Fruit fly (Drosophila melanogaster) whole organism, embryonic: Measurements from ENCODE around the gene Hsdl2.
A peak's percentile ranks its signal among the peaks of the same experiment; 100 is the strongest.

Experiments used
- Aef1 ChIP-seq: fragments of 200-800 bp; sonication (Bioruptor generic); IDR thresholded peaks from 3 replicates; pipeline ENCODE4 v1.3.6; 2022; ENCODE audit warnings: missing biosample characterization, missing genetic modification characterization
- Asciz ChIP-seq: fragments of 200-800 bp; sonication (Bioruptor generic); optimal IDR thresholded peaks from 2 replicates; lab custom pipeline; 2017; ENCODE audit warnings: missing biosample characterization, mild to moderate bottlenecking, missing genetic modification characterization, missing genetic modification reagents
- B-H2 ChIP-seq: fragments of 200-800 bp; sonication (Bioruptor generic); optimal IDR thresholded peaks from 2 replicates; lab custom pipeline; 2018; ENCODE audit warnings: missing biosample characterization, mild to moderate bottlenecking, missing genetic modification characterization
- C15 ChIP-seq: fragments of 200-800 bp; sonication (Bioruptor generic); IDR thresholded peaks from 3 replicates; pipeline ENCODE4 v1.3.6; 2022; ENCODE audit warnings: missing biosample characterization, missing genetic modification characterization
- CG10462 ChIP-seq: fragments of 200-800 bp; sonication (Bioruptor generic); optimal IDR thresholded peaks from 2 replicates; lab custom pipeline; 2016; ENCODE audit warnings: missing biosample characterization, missing genetic modification characterization
- CG11695 ChIP-seq: fragments of 200-800 bp; sonication (Bioruptor generic); IDR thresholded peaks from 3 replicates; pipeline ENCODE4 v1.3.6; 2022; ENCODE audit warnings: missing biosample characterization, missing genetic modification characterization
- CG12155 ChIP-seq: fragments of 200-800 bp; sonication (Bioruptor generic); optimal IDR thresholded peaks from 3 replicates; lab custom pipeline; 2016; ENCODE audit warnings: missing biosample characterization, missing genetic modification characterization
- CG12219 ChIP-seq: fragments of 200-800 bp; sonication (Bioruptor generic); optimal IDR thresholded peaks from 3 replicates; lab custom pipeline; 2018; ENCODE audit warnings: missing biosample characterization, mild to moderate bottlenecking, missing genetic modification characterization
- CG14050 ChIP-seq: fragments of 200-800 bp; sonication (Bioruptor generic); IDR thresholded peaks from 3 replicates; pipeline ENCODE4 v1.3.6; 2022; ENCODE audit warnings: missing biosample characterization, missing genetic modification characterization
- CG14710 ChIP-seq: fragments of 200-800 bp; sonication (Bioruptor generic); optimal IDR thresholded peaks from 3 replicates; lab custom pipeline; 2019; ENCODE audit warnings: missing biosample characterization, mild to moderate bottlenecking, missing genetic modification characterization, moderate library complexity
- CG14965 ChIP-seq: fragments of 200-800 bp; sonication (Bioruptor generic); optimal IDR thresholded peaks from 2 replicates; lab custom pipeline; 2016; ENCODE audit warnings: missing biosample characterization, missing genetic modification characterization, borderline replicate concordance
- CG15479 ChIP-seq: fragments of 200-800 bp; sonication (Bioruptor generic); optimal IDR thresholded peaks from 3 replicates; lab custom pipeline; 2019; ENCODE audit warnings: missing biosample characterization, mild to moderate bottlenecking, missing genetic modification characterization, moderate library complexity
- CG16813 ChIP-seq: fragments of 200-800 bp; sonication (Bioruptor generic); IDR thresholded peaks from 3 replicates; pipeline ENCODE4 v1.3.6; 2022; ENCODE audit warnings: missing biosample characterization, missing genetic modification characterization; ENCODE audit not compliant: partially characterized antibody
- CG18619 ChIP-seq: fragments of 200-800 bp; sonication (Bioruptor generic); optimal IDR thresholded peaks from 3 replicates; lab custom pipeline; 2017; ENCODE audit warnings: missing biosample characterization, mild to moderate bottlenecking, missing genetic modification characterization
- CG4360 ChIP-seq: fragments of 200-800 bp; sonication (Bioruptor generic); IDR thresholded peaks from 2 replicates; pipeline ENCODE4 v1.3.6; 2022; ENCODE audit warnings: missing biosample characterization, missing genetic modification characterization
- CG4707 ChIP-seq: fragments of 200-800 bp; sonication (Bioruptor generic); optimal IDR thresholded peaks from 2 replicates; lab custom pipeline; 2018; ENCODE audit warnings: missing biosample characterization, mild to moderate bottlenecking, missing genetic modification characterization, moderate library complexity
- CG6813 ChIP-seq: fragments of 200-800 bp; sonication (Bioruptor generic); optimal IDR thresholded peaks from 2 replicates; lab custom pipeline; 2017; ENCODE audit warnings: missing biosample characterization, missing genetic modification characterization, mild to moderate bottlenecking, moderate library complexity, missing genetic modification reagents
- CG7372 ChIP-seq: fragments of 200-800 bp; sonication (Bioruptor generic); IDR thresholded peaks from 2 replicates; pipeline ENCODE4 v1.3.6; 2022; ENCODE audit warnings: missing biosample characterization, missing genetic modification characterization
- CG7839 ChIP-seq: fragments of 200-800 bp; sonication (Bioruptor generic); optimal IDR thresholded peaks from 3 replicates; lab custom pipeline; 2018; ENCODE audit warnings: missing biosample characterization, mild to moderate bottlenecking, missing genetic modification characterization, moderate library complexity
- CG9215 ChIP-seq: fragments of 200-800 bp; sonication (Bioruptor generic); IDR thresholded peaks from 2 replicates; pipeline ENCODE4 v1.3.6; 2022; ENCODE audit warnings: missing biosample characterization, missing genetic modification characterization
- CHES-1-like ChIP-seq: fragments of 200-800 bp; sonication (Bioruptor generic); optimal IDR thresholded peaks from 2 replicates; lab custom pipeline; 2016; ENCODE audit warnings: missing biosample characterization, missing genetic modification characterization
- Chrac-16 ChIP-seq: fragments of 200-800 bp; sonication (Bioruptor generic); optimal IDR thresholded peaks from 3 replicates; lab custom pipeline; 2016; ENCODE audit warnings: missing biosample characterization, missing genetic modification characterization
- H15 ChIP-seq: fragments of 200-800 bp; sonication (Bioruptor generic); IDR thresholded peaks from 3 replicates; pipeline ENCODE4 v1.3.6; 2022; ENCODE audit warnings: missing biosample characterization, missing genetic modification characterization
- HLH54F ChIP-seq: fragments of 200-800 bp; sonication (Bioruptor generic); optimal IDR thresholded peaks from 3 replicates; lab custom pipeline; 2016; ENCODE audit warnings: missing biosample characterization, missing genetic modification characterization
- Max ChIP-seq: fragments of 200-800 bp; sonication (Bioruptor generic); optimal IDR thresholded peaks from 2 replicates; lab custom pipeline; 2016; ENCODE audit warnings: missing biosample characterization, mild to moderate bottlenecking, missing genetic modification characterization
- Opbp ChIP-seq: fragments of 200-800 bp; sonication (Bioruptor generic); IDR thresholded peaks from 3 replicates; pipeline ENCODE4 v1.3.6; 2022; ENCODE audit warnings: missing biosample characterization, missing genetic modification characterization; ENCODE audit not compliant: partially characterized antibody
- Rx ChIP-seq: fragments of 200-800 bp; sonication (Bioruptor generic); IDR thresholded peaks from 2 replicates; pipeline ENCODE4 v1.3.6; 2022; ENCODE audit warnings: missing biosample characterization, missing genetic modification characterization
- Spps ChIP-seq: fragments of 200-800 bp; sonication (Bioruptor generic); optimal IDR thresholded peaks from 2 replicates; lab custom pipeline; 2018; ENCODE audit warnings: missing biosample characterization, mild to moderate bottlenecking, missing genetic modification characterization
- Ssrp ChIP-seq: fragments of 200-800 bp; sonication (Bioruptor generic); optimal IDR thresholded peaks from 2 replicates; lab custom pipeline; 2018; ENCODE audit warnings: missing biosample characterization, mild to moderate bottlenecking, missing genetic modification characterization, moderate library complexity
- chinmo ChIP-seq: fragments of 200-800 bp; sonication (Bioruptor generic); IDR thresholded peaks from 4 replicates; pipeline ENCODE4 v1.3.6; 2022; ENCODE audit warnings: missing biosample characterization, missing genetic modification characterization; ENCODE audit not compliant: partially characterized antibody
- chm ChIP-seq: fragments of 200-800 bp; sonication (Bioruptor generic); IDR thresholded peaks from 2 replicates; pipeline ENCODE4 v1.3.6; 2022; ENCODE audit warnings: missing biosample characterization, missing genetic modification characterization
- crol ChIP-seq: fragments of 200-800 bp; sonication (Bioruptor generic); IDR thresholded peaks from 2 replicates; pipeline ENCODE4 v1.3.6; 2022; ENCODE audit warnings: missing biosample characterization, missing genetic modification characterization
- dan ChIP-seq: fragments of 200-800 bp; sonication (Bioruptor generic); IDR thresholded peaks from 2 replicates; pipeline ENCODE4 v1.3.6; 2022; ENCODE audit warnings: missing biosample characterization, missing genetic modification characterization
- danr ChIP-seq: fragments of 200-800 bp; sonication (Bioruptor generic); IDR thresholded peaks from 2 replicates; pipeline ENCODE4 v1.3.6; 2022; ENCODE audit warnings: missing biosample characterization, missing genetic modification characterization
- emc ChIP-seq: fragments of 200-800 bp; sonication (Bioruptor generic); optimal IDR thresholded peaks from 2 replicates; lab custom pipeline; 2016; ENCODE audit warnings: missing biosample characterization, missing genetic modification characterization
- fu2 ChIP-seq: fragments of 200-800 bp; sonication (Bioruptor generic); optimal IDR thresholded peaks from 2 replicates; lab custom pipeline; 2016; ENCODE audit warnings: missing biosample characterization, missing genetic modification characterization
- her ChIP-seq: fragments of 200-800 bp; sonication (Bioruptor generic); optimal IDR thresholded peaks from 2 replicates; lab custom pipeline; 2016; ENCODE audit warnings: missing biosample characterization, missing genetic modification characterization
- hkb ChIP-seq, 2 experiments: fragments of 200-800 bp in 1 of 2; fragments of >200 bp in 1 of 2; sonication (Bioruptor generic) in 1 of 2; IDR thresholded peaks in 1 of 2; optimal IDR thresholded peaks in 1 of 2; 2 replicates each; pipeline versions ENCODE4 v1.3.6 to Lab custom; 2017 to 2022; ENCODE audit warnings: missing biosample characterization in 1 of 2, missing genetic modification characterization in 1 of 2
- knrl ChIP-seq: fragments of 200-800 bp; sonication (Bioruptor generic); IDR thresholded peaks from 3 replicates; pipeline ENCODE4 v1.3.6; 2022; ENCODE audit warnings: missing biosample characterization, missing genetic modification characterization; ENCODE audit not compliant: partially characterized antibody
- mirr ChIP-seq: fragments of 200-800 bp; sonication (Bioruptor generic); optimal IDR thresholded peaks from 3 replicates; lab custom pipeline; 2018; ENCODE audit warnings: missing biosample characterization, mild to moderate bottlenecking, missing genetic modification characterization
- pnt ChIP-seq: fragments of 200-800 bp; sonication (Bioruptor generic); optimal IDR thresholded peaks from 3 replicates; lab custom pipeline; 2016; ENCODE audit warnings: missing biosample characterization, missing genetic modification characterization
- pros ChIP-seq: fragments of 200-800 bp; sonication (Bioruptor generic); optimal IDR thresholded peaks from 3 replicates; lab custom pipeline; 2019; ENCODE audit warnings: missing biosample characterization, mild to moderate bottlenecking, missing genetic modification characterization, moderate library complexity
- row ChIP-seq: fragments of 200-800 bp; sonication (Bioruptor generic); IDR thresholded peaks from 3 replicates; pipeline ENCODE4 v1.3.6; 2022; ENCODE audit warnings: missing biosample characterization, missing genetic modification characterization
- schlank ChIP-seq: fragments of 200-800 bp; sonication (Bioruptor generic); optimal IDR thresholded peaks from 2 replicates; lab custom pipeline; 2018; ENCODE audit warnings: missing biosample characterization, mild to moderate bottlenecking, missing genetic modification characterization
- scrt ChIP-seq: fragments of 200-800 bp; sonication (Bioruptor generic); optimal IDR thresholded peaks from 2 replicates; lab custom pipeline; 2018; ENCODE audit warnings: missing biosample characterization, mild to moderate bottlenecking, missing genetic modification characterization, moderate library complexity
- shn ChIP-seq: fragments of 200-800 bp; sonication (Bioruptor generic); optimal IDR thresholded peaks from 3 replicates; lab custom pipeline; 2016; ENCODE audit warnings: missing biosample characterization, missing genetic modification characterization
- usp ChIP-seq: fragments of >200 bp; optimal IDR thresholded peaks from 2 replicates; lab custom pipeline; 2017; ENCODE audit warnings: missing biosample characterization, missing genetic modification characterization
- zfh1 ChIP-seq: fragments of 200-800 bp; sonication (Bioruptor generic); IDR thresholded peaks from 3 replicates; pipeline ENCODE4 v1.3.6; 2022; ENCODE audit warnings: missing biosample characterization, missing genetic modification characterization
- zfh2 ChIP-seq: fragments of 200-800 bp; sonication (Bioruptor generic); optimal IDR thresholded peaks from 2 replicates; lab custom pipeline; 2016; ENCODE audit warnings: missing biosample characterization, missing genetic modification characterization

The Hsdl2 gene

DNA sequence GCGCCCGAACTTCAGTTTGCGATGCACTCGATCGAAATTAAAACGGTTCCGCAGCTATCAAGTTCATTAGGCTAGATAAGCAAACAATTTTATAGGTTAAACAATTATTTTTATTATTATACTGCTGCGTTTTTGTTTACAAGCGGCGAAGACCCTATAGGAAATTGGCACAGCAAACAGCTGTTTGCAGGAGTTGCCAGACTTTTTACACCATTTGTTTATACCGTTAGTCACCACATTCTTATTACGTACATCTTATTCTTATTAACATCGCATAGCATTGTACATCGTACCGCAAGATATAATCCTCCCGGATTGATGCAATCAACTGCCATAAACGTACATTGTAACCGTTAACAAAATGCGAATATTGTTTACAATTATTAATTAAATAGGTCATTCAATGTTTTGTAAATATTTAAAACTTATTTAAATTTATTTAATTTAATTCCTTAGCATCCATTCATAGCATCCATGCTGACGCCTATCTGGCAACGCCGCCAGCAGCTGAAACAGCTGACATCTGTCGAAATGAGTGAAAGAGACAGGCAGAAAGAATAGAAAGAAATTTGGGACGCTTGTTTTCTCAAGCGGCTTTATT, 29.4 kb downstream of the Hsdl2 start, which contains the start of the genes CROT and CG12877 (continued):
- no peak for TF ChIP-seq pros
- TF ChIP-seq Max (GFP tag; lab: Kevin White, UChicago): peak; percentile 83
- peak; percentile 98 for TF ChIP-seq CG10462 (GFP tag; lab: Kevin White, UChicago)
- no peak for TF ChIP-seq dan
- peak; percentile 13 for TF ChIP-seq CG6813 (GFP tag; lab: Kevin White, UChicago)
- peak; percentile 57 for TF ChIP-seq CHES-1-like
- TF ChIP-seq scrt (GFP tag; lab: Kevin White, UChicago): peak; percentile 65
- peak; percentile 88 for TF ChIP-seq row (GFP tag; lab: Robert Waterston, UW)
- TF ChIP-seq shn (GFP tag; lab: Kevin White, UChicago): peak; percentile 39
- peak; percentile 85 for TF ChIP-seq CG12155 (GFP tag; lab: Kevin White, UChicago)
- no peak for TF ChIP-seq chinmo (GFP tag; lab: Robert Waterston, UW)
- peak; percentile 71 for TF ChIP-seq HLH54F (GFP tag; lab: Kevin White, UChicago)
- no peak for TF ChIP-seq CG15479 (GFP tag; lab: Kevin White, UChicago)
- peak; percentile 77 for TF ChIP-seq CG18619 (GFP tag; lab: Kevin White, UChicago)
- peak; percentile 50 for TF ChIP-seq schlank
- peak; percentile 84 for TF ChIP-seq Ssrp
- TF ChIP-seq emc (GFP tag; lab: Kevin White, UChicago): no peak
- TF ChIP-seq Spps: peak; percentile 1
- no peak for TF ChIP-seq CG4707 (GFP tag; lab: Kevin White, UChicago)
- TF ChIP-seq CG11695: peak; percentile 58; the same call in 1 of the 3 replicates
- TF ChIP-seq her (GFP tag; lab: Kevin White, UChicago): no peak
- no peak for TF ChIP-seq CG4360
- TF ChIP-seq CG9215 (GFP tag; lab: Robert Waterston, UW): peak; percentile 77
- no peak for TF ChIP-seq crol (GFP tag; lab: Robert Waterston, UW)
- TF ChIP-seq B-H2 (GFP tag; lab: Kevin White, UChicago): peak; percentile 70
- TF ChIP-seq CG12219 (GFP tag; lab: Kevin White, UChicago): peak; percentile 40
- TF ChIP-seq CG16813 (GFP tag; lab: Robert Waterston, UW): peak; percentile 31; the same call in 1 of the 3 replicates
- TF ChIP-seq CG14710 (tag; lab: Kevin White, UChicago): peak; percentile 86
- TF ChIP-seq zfh2 (GFP tag; lab: Kevin White, UChicago): peak; percentile 72
- TF ChIP-seq Opbp (GFP tag; lab: Robert Waterston, UW): no peak
- TF ChIP-seq CG14965 (GFP tag; lab: Kevin White, UChicago): no peak
- peak; percentile 11 for TF ChIP-seq mirr (GFP tag; lab: Kevin White, UChicago)
- TF ChIP-seq Asciz (GFP tag; lab: Kevin White, UChicago): peak; percentile 42
- peak; percentile 5 for TF ChIP-seq pnt (GFP tag; lab: Kevin White, UChicago)
- peak; percentile 75; the same call in 1 of the 2 replicates for TF ChIP-seq danr (GFP tag; lab: Robert Waterston, UW)
- TF ChIP-seq CG14050 (GFP tag; lab: Robert Waterston, UW): peak; percentile 42; the same call in 1 of the 3 replicates
- no peak for TF ChIP-seq usp (GFP tag; lab: Kevin White, UChicago)
- TF ChIP-seq zfh1 (GFP tag; lab: Robert Waterston, UW): peak; percentile 76
- TF ChIP-seq knrl: peak; percentile 23; the same call in 1 of the 3 replicates
- TF ChIP-seq H15 (GFP tag; lab: Robert Waterston, UW): peak; percentile 63; the same call in 2 of the 3 replicates
- no peak for TF ChIP-seq C15
- TF ChIP-seq CG7839 (tag; lab: Kevin White, UChicago): peak; percentile 82
- peak; percentile 64; the same call in 1 of the 2 replicates for TF ChIP-seq chm (GFP tag; lab: Robert Waterston, UW)
- peak; percentile 77 for TF ChIP-seq Chrac-16 (GFP tag; lab: Kevin White, UChicago)
- TF ChIP-seq hkb (optimal IDR thresholded peaks at IDR 0.05; lab: Kevin White, UChicago): no peak
- TF ChIP-seq hkb (GFP tag; IDR thresholded peaks at IDR 0.05; lab: Robert Waterston, UW): peak; percentile 72
- TF ChIP-seq Aef1 (GFP tag; lab: Robert Waterston, UW): peak; percentile 72
- TF ChIP-seq fu2 (GFP tag; lab: Kevin White, UChicago): peak; percentile 15
- peak; percentile 32; the same call in 1 of the 2 replicates for TF ChIP-seq Rx
- peak; percentile 62 for TF ChIP-seq CG7372 (GFP tag; lab: Robert Waterston, UW)
